Worm (Caenorhabditis elegans) whole organism, L3 larva: Measurements from ENCODE around the gene ZK1248.19.

Experiments
- R02D3.7 ChIP-seq: fragments of 150-350 bp; optimal IDR thresholded peaks from 2 replicates; lab custom pipeline; 2014; ENCODE audit warnings: missing biosample characterization, missing genetic modification characterization
- ZK546.5 ChIP-seq: sonication (generic microtip); optimal IDR thresholded peaks from 2 replicates; lab custom pipeline; 2017; ENCODE audit warnings: missing biosample characterization, missing genetic modification characterization
- ama-1 ChIP-seq: fragments of 150-350 bp; optimal IDR thresholded peaks from 2 replicates; lab custom pipeline; 2018
- ceh-16 ChIP-seq: sonication (generic microtip); optimal IDR thresholded peaks from 2 replicates; lab custom pipeline; 2017; ENCODE audit warnings: missing biosample characterization, missing genetic modification characterization
- ceh-28 ChIP-seq: fragments of 150-350 bp; optimal IDR thresholded peaks from 2 replicates; lab custom pipeline; 2014; ENCODE audit warnings: missing biosample characterization, missing genetic modification reagents, missing genetic modification characterization
- ceh-82 ChIP-seq: fragments of 150-350 bp; optimal IDR thresholded peaks from 2 replicates; lab custom pipeline; 2014; ENCODE audit warnings: missing biosample characterization, missing genetic modification characterization
- ceh-9 ChIP-seq: sonication (generic microtip); optimal IDR thresholded peaks from 2 replicates; lab custom pipeline; 2018; ENCODE audit warnings: missing biosample characterization, missing genetic modification characterization
- daf-12 ChIP-seq: fragments of 150-350 bp; optimal IDR thresholded peaks from 2 replicates; lab custom pipeline; 2014; ENCODE audit warnings: missing biosample characterization, missing genetic modification reagents, missing genetic modification characterization
- egl-27 ChIP-seq: sonication (generic microtip); optimal IDR thresholded peaks from 4 replicates; lab custom pipeline; 2017; ENCODE audit warnings: missing biosample characterization, missing genetic modification reagents, missing genetic modification characterization
- egl-5 ChIP-seq: fragments of 150-350 bp; optimal IDR thresholded peaks from 2 replicates; lab custom pipeline; 2017; ENCODE audit warnings: missing biosample characterization, missing genetic modification reagents, missing genetic modification characterization, inconsistent platforms
- elt-2 ChIP-seq: sonication (generic microtip); optimal IDR thresholded peaks from 2 replicates; lab custom pipeline; 2016; ENCODE audit warnings: missing genetic modification reagents, mild to moderate bottlenecking, missing genetic modification characterization, missing compliant biosample characterization
- elt-3 ChIP-seq, 3 experiments: fragments of 150-350 bp in 1 of 3; sonication (generic microtip) in 2 of 3; optimal IDR thresholded peaks; 2 replicates in 2 of 3; 4 replicates in 1 of 3; lab custom pipeline; 2014 to 2017; ENCODE audit warnings: missing biosample characterization in 3 of 3, missing genetic modification characterization in 3 of 3
- eor-1 ChIP-seq, 2 experiments: fragments of 150-350 bp; optimal IDR thresholded peaks; 2 replicates each; lab custom pipeline; 2014 to 2018; ENCODE audit warnings: missing biosample characterization in 2 of 2, missing genetic modification characterization in 2 of 2
- fkh-10 ChIP-seq: sonication (generic microtip); optimal IDR thresholded peaks from 2 replicates; lab custom pipeline; 2017; ENCODE audit warnings: missing biosample characterization, missing genetic modification reagents, missing genetic modification characterization
- fkh-2 ChIP-seq: fragments of 150-350 bp; optimal IDR thresholded peaks from 2 replicates; lab custom pipeline; 2014; ENCODE audit warnings: missing biosample characterization, missing genetic modification reagents, missing genetic modification characterization
- fos-1 ChIP-seq: fragments of 150-350 bp; optimal IDR thresholded peaks from 2 replicates; lab custom pipeline; 2014; ENCODE audit warnings: missing biosample characterization, missing genetic modification characterization
- hmg-11 ChIP-seq: sonication (generic microtip); optimal IDR thresholded peaks from 2 replicates; lab custom pipeline; 2016; ENCODE audit warnings: missing genetic modification characterization, missing compliant biosample characterization
- jun-1 ChIP-seq: fragments of 150-350 bp; optimal IDR thresholded peaks from 2 replicates; lab custom pipeline; 2014; ENCODE audit warnings: missing biosample characterization, missing genetic modification reagents, missing genetic modification characterization
- lin-15B ChIP-seq: fragments of 150-350 bp; optimal IDR thresholded peaks from 2 replicates; lab custom pipeline; 2014; ENCODE audit warnings: missing biosample characterization, missing genetic modification characterization
- lin-39 ChIP-seq: fragments of 150-350 bp; optimal IDR thresholded peaks from 2 replicates; lab custom pipeline; 2018; ENCODE audit warnings: missing biosample characterization, missing genetic modification reagents, missing genetic modification characterization
- lsy-12 ChIP-seq: sonication (generic microtip); optimal IDR thresholded peaks from 2 replicates; lab custom pipeline; 2016; ENCODE audit warnings: mild to moderate bottlenecking, missing genetic modification characterization, missing compliant biosample characterization
- mdl-1 ChIP-seq: fragments of 150-350 bp; optimal IDR thresholded peaks from 2 replicates; lab custom pipeline; 2014; ENCODE audit warnings: missing biosample characterization, missing genetic modification characterization
- mml-1 ChIP-seq: fragments of 150-350 bp; sonication (generic microtip); optimal IDR thresholded peaks from 3 replicates; lab custom pipeline; 2014; ENCODE audit warnings: missing biosample characterization, missing genetic modification characterization
- nfya-1 ChIP-seq: sonication (generic microtip); optimal IDR thresholded peaks from 2 replicates; lab custom pipeline; 2017; ENCODE audit warnings: missing genetic modification characterization, mild to moderate bottlenecking, missing compliant biosample characterization, antibody characterized with exemption, moderate library complexity; ENCODE audit not compliant: insufficient read depth
- nhr-11 ChIP-seq: fragments of 150-350 bp; optimal IDR thresholded peaks from 2 replicates; lab custom pipeline; 2014; ENCODE audit warnings: missing biosample characterization, missing genetic modification characterization
- nhr-12 ChIP-seq: fragments of 150-350 bp; optimal IDR thresholded peaks from 2 replicates; lab custom pipeline; 2014; ENCODE audit warnings: missing biosample characterization, missing genetic modification characterization
- nhr-23 ChIP-seq: fragments of 150-350 bp; optimal IDR thresholded peaks from 2 replicates; lab custom pipeline; 2014; ENCODE audit warnings: missing biosample characterization, missing genetic modification reagents, missing genetic modification characterization
- nhr-237 ChIP-seq: fragments of 150-350 bp; optimal IDR thresholded peaks from 2 replicates; lab custom pipeline; 2014; ENCODE audit warnings: missing biosample characterization, missing genetic modification characterization
- nhr-25 ChIP-seq: sonication (generic microtip); optimal IDR thresholded peaks from 2 replicates; lab custom pipeline; 2017; ENCODE audit warnings: missing biosample characterization, missing genetic modification characterization
- nhr-28 ChIP-seq: fragments of 150-350 bp; optimal IDR thresholded peaks from 2 replicates; lab custom pipeline; 2014; ENCODE audit warnings: missing biosample characterization, missing genetic modification characterization
- nhr-43 ChIP-seq: sonication (generic microtip); optimal IDR thresholded peaks from 2 replicates; lab custom pipeline; 2016; ENCODE audit warnings: mild to moderate bottlenecking, missing genetic modification characterization, missing compliant biosample characterization; ENCODE audit not compliant: poor library complexity, severe bottlenecking
- nhr-67 ChIP-seq: fragments of 150-350 bp; optimal IDR thresholded peaks from 2 replicates; lab custom pipeline; 2014; ENCODE audit warnings: missing biosample characterization, missing genetic modification characterization
- nhr-77 ChIP-seq: fragments of 150-350 bp; optimal IDR thresholded peaks from 2 replicates; lab custom pipeline; 2014; ENCODE audit warnings: missing biosample characterization, missing genetic modification characterization
- pha-4 ChIP-seq: fragments of 150-350 bp; optimal IDR thresholded peaks from 2 replicates; lab custom pipeline; 2014; ENCODE audit warnings: missing biosample characterization, missing genetic modification reagents, missing genetic modification characterization
- pqm-1 ChIP-seq: fragments of 150-350 bp; optimal IDR thresholded peaks from 2 replicates; lab custom pipeline; 2017; ENCODE audit warnings: missing biosample characterization, missing genetic modification characterization, inconsistent platforms
- sea-2 ChIP-seq: fragments of 150-350 bp; sonication (generic microtip); optimal IDR thresholded peaks from 4 replicates; lab custom pipeline; 2014; ENCODE audit warnings: missing biosample characterization, missing genetic modification reagents, missing genetic modification characterization
- snpc-4 ChIP-seq: fragments of 150-350 bp; optimal IDR thresholded peaks from 2 replicates; lab custom pipeline; 2014; ENCODE audit warnings: missing biosample characterization, missing genetic modification characterization
- unc-39 ChIP-seq: sonication (generic microtip); optimal IDR thresholded peaks from 4 replicates; lab custom pipeline; 2017; ENCODE audit warnings: missing biosample characterization, missing genetic modification characterization
- unc-62 ChIP-seq: fragments of 150-350 bp; sonication (generic microtip); optimal IDR thresholded peaks from 4 replicates; lab custom pipeline; 2014; ENCODE audit warnings: missing biosample characterization, missing genetic modification reagents, missing genetic modification characterization
- zag-1 ChIP-seq: fragments of 150-350 bp; optimal IDR thresholded peaks from 2 replicates; lab custom pipeline; 2014; ENCODE audit warnings: missing biosample characterization, missing genetic modification characterization
- ztf-11 ChIP-seq: fragments of 150-350 bp; optimal IDR thresholded peaks from 2 replicates; lab custom pipeline; 2014; ENCODE audit warnings: missing biosample characterization, missing genetic modification characterization
- ztf-4 ChIP-seq: fragments of 150-350 bp; optimal IDR thresholded peaks from 2 replicates; lab custom pipeline; 2014; ENCODE audit warnings: missing biosample characterization, missing genetic modification characterization

Gene ZK1248.19

ce11 chrII:5839227-5839626 is at the start of gene ZK1248.19:
TSS of gene ZK1248.19 (minus strand) at chrII:5839414.
- TF ChIP-seq snpc-4 (tag; lab: Kevin White, UChicago) (peak; percentile 0), ceh-9 (no peak), nhr-43 (no peak), nhr-67 (tag; lab: Kevin White, UChicago) (no peak), nfya-1 (tag; lab: Kevin White, UChicago) (peak; percentile 28), daf-12 (no peak), ama-1 (lab: Kevin White, UChicago) (peak; percentile 6), ceh-28 (tag; lab: Kevin White, UChicago) (no peak), fkh-10 (GFP tag; lab: Kevin White, UChicago) (no peak), ztf-11 (no peak), lsy-12 (no peak), jun-1 (tag; lab: Kevin White, UChicago) (no peak), unc-62 (no peak), lin-39 (tag; lab: Kevin White, UChicago) (no peak), R02D3.7 (tag; lab: Kevin White, UChicago) (peak; percentile 88), hmg-11 (peak; percentile 42), mdl-1 (tag; lab: Kevin White, UChicago) (no peak), lin-15B (tag; lab: Kevin White, UChicago) (peak; percentile 4), ceh-82 (tag; lab: Kevin White, UChicago) (no peak), egl-27 (tag; lab: Kevin White, UChicago) (no peak), egl-5 (tag; lab: Kevin White, UChicago) (no peak), elt-3 (tag; optimal IDR thresholded peaks at IDR 0.05; lab: Kevin White, UChicago) (no peak), pqm-1 (tag; lab: Kevin White, UChicago) (no peak), mml-1 (no peak), pha-4 (tag; lab: Kevin White, UChicago) (peak; percentile 25), zag-1 (tag; lab: Kevin White, UChicago) (no peak)

- TF ChIP-seq pqm-1 (tag; lab: Kevin White, UChicago) (no peak), nfya-1 (tag; lab: Kevin White, UChicago) (peak; percentile 56), nhr-28 (tag; lab: Kevin White, UChicago) (no peak), nhr-25 (tag; lab: Kevin White, UChicago) (peak; percentile 96), elt-3 (tag; optimal IDR thresholded peaks at IDR 0.05; lab: Kevin White, UChicago) (peak in 1 of 3 experiments; percentile 53), unc-39 (tag; lab: Kevin White, UChicago) (no peak), elt-2 (tag; lab: Kevin White, UChicago) (peak; percentile 67), ztf-11 (no peak), egl-5 (tag; lab: Kevin White, UChicago) (no peak), sea-2 (GFP tag; lab: Kevin White, UChicago) (no peak), ceh-28 (tag; lab: Kevin White, UChicago) (peak; percentile 60), nhr-23 (tag; lab: Kevin White, UChicago) (peak; percentile 72), nhr-43 (peak; percentile 77), nhr-237 (no peak), jun-1 (tag; lab: Kevin White, UChicago) (no peak), ceh-82 (tag; lab: Kevin White, UChicago) (no peak), ceh-9 (no peak), nhr-77 (tag; lab: Kevin White, UChicago) (no peak), nhr-12 (tag; lab: Kevin White, UChicago) (no peak), mdl-1 (tag; lab: Kevin White, UChicago) (no peak), egl-27 (tag; lab: Kevin White, UChicago) (no peak), ztf-4 (tag; lab: Kevin White, UChicago) (no peak), ama-1 (lab: Kevin White, UChicago) (no peak), pha-4 (tag; lab: Kevin White, UChicago) (peak; percentile 17), nhr-11 (tag; lab: Kevin White, UChicago) (no peak), ceh-16 (no peak), mml-1 (no peak)
- TF ChIP-seq, all 47 proteins: peak for 8
These were observed 46.9 kb upstream of the ZK1248.19 start for ce11 chrII:5885966-5886621.

ce11 chrII:5884252-5884651 is 45.0 kb upstream of the ZK1248.19 start, which contains the start of gene rfip-1:
TSS of gene rfip-1 (plus strand) at chrII:5884552.
- no peak for TF ChIP-seq nfya-1 (tag; lab: Kevin White, UChicago)
- TF ChIP-seq zag-1 (tag; lab: Kevin White, UChicago) = no peak
- no peak for TF ChIP-seq mml-1
- TF ChIP-seq fkh-10 (GFP tag; lab: Kevin White, UChicago) = no peak
- TF ChIP-seq ceh-28 (tag; lab: Kevin White, UChicago) = no peak
- no peak for TF ChIP-seq egl-27 (tag; lab: Kevin White, UChicago)
- TF ChIP-seq pha-4 (tag; lab: Kevin White, UChicago) = no peak
- TF ChIP-seq ztf-11 = no peak
- no peak for TF ChIP-seq egl-5 (tag; lab: Kevin White, UChicago)
- TF ChIP-seq eor-1 (tag; optimal IDR thresholded peaks at IDR 0.05; lab: Kevin White, UChicago) = no peak
- TF ChIP-seq unc-62 = no peak
- no peak for TF ChIP-seq nhr-67 (tag; lab: Kevin White, UChicago)
- no peak for TF ChIP-seq fkh-2 (tag; lab: Kevin White, UChicago)
- TF ChIP-seq nhr-11 (tag; lab: Kevin White, UChicago) = no peak
- TF ChIP-seq ZK546.5 (tag; lab: Kevin White, UChicago) = no peak
- no peak for TF ChIP-seq nhr-77 (tag; lab: Kevin White, UChicago)
- TF ChIP-seq nhr-23 (tag; lab: Kevin White, UChicago) = no peak
- no peak for TF ChIP-seq fos-1 (tag; lab: Kevin White, UChicago)
- TF ChIP-seq ceh-9 = no peak
- no peak for TF ChIP-seq elt-3 (tag; optimal IDR thresholded peaks at IDR 0.05; lab: Kevin White, UChicago)
